Fruit fly (Drosophila melanogaster) whole organism, adult: ENCODE results near the gene CG2224.

ENCODE experiments used
- CG11617 ChIP-seq: fragments of 200-800 bp; sonication (Bioruptor generic); optimal IDR thresholded peaks from 2 replicates; lab custom pipeline; 2017; ENCODE audit warnings: mild to moderate bottlenecking, missing biosample characterization, missing genetic modification reagents, missing genetic modification characterization
- CG12768 ChIP-seq: fragments of 200-800 bp; sonication (Bioruptor generic); optimal IDR thresholded peaks from 2 replicates; lab custom pipeline; 2017; ENCODE audit warnings: missing biosample characterization, missing genetic modification characterization, mild to moderate bottlenecking, moderate library complexity, missing genetic modification reagents
- CG14711 ChIP-seq: fragments of 200-800 bp; sonication (Bioruptor generic); optimal IDR thresholded peaks from 2 replicates; lab custom pipeline; 2018; ENCODE audit warnings: missing biosample characterization, mild to moderate bottlenecking, missing genetic modification characterization, moderate library complexity
- CG1620 ChIP-seq: fragments of 200-800 bp; sonication (Bioruptor generic); optimal IDR thresholded peaks from 2 replicates; lab custom pipeline; 2016; ENCODE audit warnings: missing biosample characterization, missing genetic modification characterization
- CG33017 ChIP-seq: fragments of 200-800 bp; sonication (Bioruptor generic); optimal IDR thresholded peaks from 2 replicates; lab custom pipeline; 2018; ENCODE audit warnings: missing biosample characterization, mild to moderate bottlenecking, missing genetic modification characterization, moderate library complexity
- CG7045 ChIP-seq: fragments of 200-800 bp; sonication (Bioruptor generic); optimal IDR thresholded peaks from 2 replicates; lab custom pipeline; 2017; ENCODE audit warnings: missing biosample characterization, mild to moderate bottlenecking, missing genetic modification characterization
- CG7101 ChIP-seq: fragments of 200-800 bp; sonication (Bioruptor generic); optimal IDR thresholded peaks from 2 replicates; lab custom pipeline; 2018; ENCODE audit warnings: missing biosample characterization, mild to moderate bottlenecking, missing genetic modification characterization, moderate library complexity
- Clk ChIP-seq: fragments of 200-800 bp; sonication (Bioruptor generic); optimal IDR thresholded peaks from 2 replicates; lab custom pipeline; 2017; ENCODE audit warnings: missing biosample characterization, missing genetic modification characterization
- Crg-1 ChIP-seq: fragments of 200-800 bp; sonication (Bioruptor generic); optimal IDR thresholded peaks from 2 replicates; lab custom pipeline; 2016; ENCODE audit warnings: missing biosample characterization, missing genetic modification characterization
- Hr96 ChIP-seq: fragments of 200-800 bp; sonication (Bioruptor generic); optimal IDR thresholded peaks from 2 replicates; lab custom pipeline; 2016; ENCODE audit warnings: missing biosample characterization, missing genetic modification characterization
- Mnt ChIP-seq: fragments of 200-800 bp; sonication (Bioruptor generic); optimal IDR thresholded peaks from 2 replicates; lab custom pipeline; 2016; ENCODE audit warnings: missing biosample characterization, mild to moderate bottlenecking, missing genetic modification characterization
- bab1 ChIP-seq: fragments of 200-800 bp; sonication (Bioruptor generic); optimal IDR thresholded peaks from 3 replicates; lab custom pipeline; 2019; ENCODE audit warnings: missing biosample characterization, mild to moderate bottlenecking, missing genetic modification characterization, moderate library complexity
- cic ChIP-seq: fragments of 200-800 bp; sonication (Bioruptor generic); optimal IDR thresholded peaks from 2 replicates; lab custom pipeline; 2017; ENCODE audit warnings: missing biosample characterization, mild to moderate bottlenecking, missing genetic modification characterization, moderate library complexity
- cnc ChIP-seq, 2 experiments: fragments of >200 bp; optimal IDR thresholded peaks; 2 replicates each; lab custom pipeline; 2017
- kay ChIP-seq: fragments of 200-800 bp; sonication (Bioruptor generic); peaks from one replicate; lab custom pipeline; 2016; ENCODE audit warnings: missing biosample characterization, missing genetic modification characterization, borderline replicate concordance
- ovo ChIP-seq: fragments of 200-800 bp; sonication (Bioruptor generic); optimal IDR thresholded peaks from 2 replicates; lab custom pipeline; 2016; ENCODE audit warnings: missing biosample characterization, missing genetic modification characterization
- pad ChIP-seq: fragments of 200-800 bp; sonication (Bioruptor generic); optimal IDR thresholded peaks from 3 replicates; lab custom pipeline; 2017; ENCODE audit warnings: missing biosample characterization, missing genetic modification characterization, mild to moderate bottlenecking, moderate library complexity, missing genetic modification reagents
- tj ChIP-seq: fragments of 200-800 bp; sonication (Bioruptor generic); optimal IDR thresholded peaks from 3 replicates; lab custom pipeline; 2017; ENCODE audit warnings: missing biosample characterization, mild to moderate bottlenecking, missing genetic modification characterization, moderate library complexity
- toe ChIP-seq: fragments of 200-800 bp; sonication (Bioruptor generic); optimal IDR thresholded peaks from 2 replicates; lab custom pipeline; 2016; ENCODE audit warnings: missing biosample characterization, missing genetic modification characterization

The CG2224 gene

dm6 chr3R:30475910-30476309 is 16.8 kb upstream of the CG2224 start:
- no peak for TF ChIP-seq bab1
- no peak for TF ChIP-seq CG1620
- no peak for TF ChIP-seq Hr96 (GFP tag; lab: Kevin White, UChicago)
- no peak for TF ChIP-seq Mnt (GFP tag; lab: Kevin White, UChicago)
- no peak for TF ChIP-seq CG11617

- TF ChIP-seq toe (GFP tag; lab: Kevin White, UChicago) (no peak), Crg-1 (no peak), CG7045 (GFP tag; lab: Kevin White, UChicago) (no peak), bab1 (no peak), CG33017 (no peak), CG12768 (GFP tag; lab: Kevin White, UChicago) (no peak), kay (GFP tag; lab: Kevin White, UChicago) (no peak), Clk (no peak), cnc (optimal IDR thresholded peaks at IDR 0.05; lab: Kevin White, UChicago) (no peak), pad (GFP tag; lab: Kevin White, UChicago) (no peak), Hr96 (GFP tag; lab: Kevin White, UChicago) (no peak), CG1620 (no peak), cic (no peak), Mnt (GFP tag; lab: Kevin White, UChicago) (no peak), CG7101 (tag; lab: Kevin White, UChicago) (no peak)
Observed at dm6 chr3R:30474667-30475213, 15.6 kb upstream of the CG2224 start.

- TF ChIP-seq CG7101 (tag; lab: Kevin White, UChicago) (no peak), CG1620 (no peak), Crg-1 (no peak)
Observed at dm6 chr3R:30472331-30472730, 13.2 kb upstream of the CG2224 start.

dm6 chr3R:30470690-30471089 is 11.6 kb upstream of the CG2224 start:
- peak; percentile 99 for TF ChIP-seq tj (GFP tag; lab: Kevin White, UChicago)
- no peak for TF ChIP-seq Mnt (GFP tag; lab: Kevin White, UChicago)

dm6 chr3R:30467062-30467461 is 8.0 kb upstream of the CG2224 start:
- TF ChIP-seq bab1 (no peak), Hr96 (GFP tag; lab: Kevin White, UChicago) (no peak), CG14711 (no peak), kay (GFP tag; lab: Kevin White, UChicago) (no peak), cnc (optimal IDR thresholded peaks at IDR 0.05; lab: Kevin White, UChicago) (no peak), CG33017 (no peak), cic (no peak), ovo (no peak), tj (GFP tag; lab: Kevin White, UChicago) (no peak), CG7045 (GFP tag; lab: Kevin White, UChicago) (no peak)

dm6 chr3R:30466515-30466914 is 7.4 kb upstream of the CG2224 start:
- no peak for TF ChIP-seq Clk
- no peak for TF ChIP-seq Hr96 (GFP tag; lab: Kevin White, UChicago)
- no peak for TF ChIP-seq CG33017
- peak; percentile 54 for TF ChIP-seq CG12768 (GFP tag; lab: Kevin White, UChicago)
- peak; percentile 14 for TF ChIP-seq Mnt (GFP tag; lab: Kevin White, UChicago)
- peak; percentile 76 for TF ChIP-seq cic

- no peak for TF ChIP-seq Clk
- no peak for TF ChIP-seq toe (GFP tag; lab: Kevin White, UChicago)
- TF ChIP-seq tj (GFP tag; lab: Kevin White, UChicago), result peak; percentile 30
- TF ChIP-seq kay (GFP tag; lab: Kevin White, UChicago), result peak; percentile 74
- no peak for TF ChIP-seq cic
- TF ChIP-seq Mnt (GFP tag; lab: Kevin White, UChicago), result peak; percentile 11
- TF ChIP-seq CG1620, result no peak
- no peak for TF ChIP-seq CG7101 (tag; lab: Kevin White, UChicago)
- peak; percentile 7 for TF ChIP-seq CG11617
- peak; percentile 18 for TF ChIP-seq bab1
- no peak for TF ChIP-seq Hr96 (GFP tag; lab: Kevin White, UChicago)
Observed at dm6 chr3R:30465775-30466494, 6.8 kb upstream of the CG2224 start, which contains the start of gene PH4alphaEFB. PH4alphaEFB (plus strand) TSS chr3R:30466050.

- no peak for TF ChIP-seq pad (GFP tag; lab: Kevin White, UChicago)
- TF ChIP-seq Mnt (GFP tag; lab: Kevin White, UChicago), result no peak
- no peak for TF ChIP-seq CG33017
- TF ChIP-seq Clk, result no peak
- TF ChIP-seq toe (GFP tag; lab: Kevin White, UChicago), result no peak
- no peak for TF ChIP-seq Crg-1
- no peak for TF ChIP-seq CG12768 (GFP tag; lab: Kevin White, UChicago)
- TF ChIP-seq cnc (optimal IDR thresholded peaks at IDR 0.05; lab: Kevin White, UChicago), result no peak
- TF ChIP-seq bab1, result no peak
- no peak for TF ChIP-seq CG7045 (GFP tag; lab: Kevin White, UChicago)
Observed at dm6 chr3R:30464244-30464643, 5.1 kb upstream of the CG2224 start.
